Worm (Caenorhabditis elegans) whole organism, L3 larva: ENCODE data around the gene C27B7.9.

ENCODE experiments used
- R02D3.7 ChIP-seq: fragments of 150-350 bp; optimal IDR thresholded peaks from 2 replicates; lab custom pipeline; 2014; ENCODE audit warnings: missing biosample characterization, missing genetic modification characterization
- ZK546.5 ChIP-seq: sonication (generic microtip); optimal IDR thresholded peaks from 2 replicates; lab custom pipeline; 2017; ENCODE audit warnings: missing biosample characterization, missing genetic modification characterization
- aly-2 ChIP-seq: fragments of 150-350 bp; optimal IDR thresholded peaks from 2 replicates; lab custom pipeline; 2014; ENCODE audit warnings: missing biosample characterization, missing genetic modification characterization
- ama-1 ChIP-seq: fragments of 150-350 bp; optimal IDR thresholded peaks from 2 replicates; lab custom pipeline; 2018
- ceh-16 ChIP-seq: sonication (generic microtip); optimal IDR thresholded peaks from 2 replicates; lab custom pipeline; 2017; ENCODE audit warnings: missing biosample characterization, missing genetic modification characterization
- ceh-28 ChIP-seq: fragments of 150-350 bp; optimal IDR thresholded peaks from 2 replicates; lab custom pipeline; 2014; ENCODE audit warnings: missing biosample characterization, missing genetic modification reagents, missing genetic modification characterization
- ceh-82 ChIP-seq: fragments of 150-350 bp; optimal IDR thresholded peaks from 2 replicates; lab custom pipeline; 2014; ENCODE audit warnings: missing biosample characterization, missing genetic modification characterization
- ceh-9 ChIP-seq: sonication (generic microtip); optimal IDR thresholded peaks from 2 replicates; lab custom pipeline; 2018; ENCODE audit warnings: missing biosample characterization, missing genetic modification characterization
- daf-12 ChIP-seq: fragments of 150-350 bp; optimal IDR thresholded peaks from 2 replicates; lab custom pipeline; 2014; ENCODE audit warnings: missing biosample characterization, missing genetic modification reagents, missing genetic modification characterization
- egl-27 ChIP-seq: sonication (generic microtip); optimal IDR thresholded peaks from 4 replicates; lab custom pipeline; 2017; ENCODE audit warnings: missing biosample characterization, missing genetic modification reagents, missing genetic modification characterization
- egl-5 ChIP-seq: fragments of 150-350 bp; optimal IDR thresholded peaks from 2 replicates; lab custom pipeline; 2017; ENCODE audit warnings: missing biosample characterization, missing genetic modification reagents, missing genetic modification characterization, inconsistent platforms
- elt-1 ChIP-seq: fragments of 150-350 bp; optimal IDR thresholded peaks from 2 replicates; lab custom pipeline; 2014; ENCODE audit warnings: missing biosample characterization, missing genetic modification characterization
- elt-2 ChIP-seq: sonication (generic microtip); optimal IDR thresholded peaks from 2 replicates; lab custom pipeline; 2016; ENCODE audit warnings: missing genetic modification reagents, mild to moderate bottlenecking, missing genetic modification characterization, missing compliant biosample characterization
- elt-3 ChIP-seq, 3 experiments: fragments of 150-350 bp in 1 of 3; sonication (generic microtip) in 2 of 3; optimal IDR thresholded peaks; 2 replicates in 2 of 3; 4 replicates in 1 of 3; lab custom pipeline; 2014 to 2017; ENCODE audit warnings: missing biosample characterization in 3 of 3, missing genetic modification characterization in 3 of 3
- eor-1 ChIP-seq, 2 experiments: fragments of 150-350 bp; optimal IDR thresholded peaks; 2 replicates each; lab custom pipeline; 2014 to 2018; ENCODE audit warnings: missing biosample characterization in 2 of 2, missing genetic modification characterization in 2 of 2
- fkh-10 ChIP-seq: sonication (generic microtip); optimal IDR thresholded peaks from 2 replicates; lab custom pipeline; 2017; ENCODE audit warnings: missing biosample characterization, missing genetic modification reagents, missing genetic modification characterization
- fkh-2 ChIP-seq: fragments of 150-350 bp; optimal IDR thresholded peaks from 2 replicates; lab custom pipeline; 2014; ENCODE audit warnings: missing biosample characterization, missing genetic modification reagents, missing genetic modification characterization
- fos-1 ChIP-seq: fragments of 150-350 bp; optimal IDR thresholded peaks from 2 replicates; lab custom pipeline; 2014; ENCODE audit warnings: missing biosample characterization, missing genetic modification characterization
- hmg-11 ChIP-seq: sonication (generic microtip); optimal IDR thresholded peaks from 2 replicates; lab custom pipeline; 2016; ENCODE audit warnings: missing genetic modification characterization, missing compliant biosample characterization
- jun-1 ChIP-seq: fragments of 150-350 bp; optimal IDR thresholded peaks from 2 replicates; lab custom pipeline; 2014; ENCODE audit warnings: missing biosample characterization, missing genetic modification reagents, missing genetic modification characterization
- lin-15B ChIP-seq: fragments of 150-350 bp; optimal IDR thresholded peaks from 2 replicates; lab custom pipeline; 2014; ENCODE audit warnings: missing biosample characterization, missing genetic modification characterization
- lin-39 ChIP-seq: fragments of 150-350 bp; optimal IDR thresholded peaks from 2 replicates; lab custom pipeline; 2018; ENCODE audit warnings: missing biosample characterization, missing genetic modification reagents, missing genetic modification characterization
- lsy-12 ChIP-seq: sonication (generic microtip); optimal IDR thresholded peaks from 2 replicates; lab custom pipeline; 2016; ENCODE audit warnings: mild to moderate bottlenecking, missing genetic modification characterization, missing compliant biosample characterization
- mdl-1 ChIP-seq: fragments of 150-350 bp; optimal IDR thresholded peaks from 2 replicates; lab custom pipeline; 2014; ENCODE audit warnings: missing biosample characterization, missing genetic modification characterization
- mml-1 ChIP-seq: fragments of 150-350 bp; sonication (generic microtip); optimal IDR thresholded peaks from 3 replicates; lab custom pipeline; 2014; ENCODE audit warnings: missing biosample characterization, missing genetic modification characterization
- nfya-1 ChIP-seq: sonication (generic microtip); optimal IDR thresholded peaks from 2 replicates; lab custom pipeline; 2017; ENCODE audit warnings: missing genetic modification characterization, mild to moderate bottlenecking, missing compliant biosample characterization, antibody characterized with exemption, moderate library complexity; ENCODE audit not compliant: insufficient read depth
- nhr-11 ChIP-seq: fragments of 150-350 bp; optimal IDR thresholded peaks from 2 replicates; lab custom pipeline; 2014; ENCODE audit warnings: missing biosample characterization, missing genetic modification characterization
- nhr-12 ChIP-seq: fragments of 150-350 bp; optimal IDR thresholded peaks from 2 replicates; lab custom pipeline; 2014; ENCODE audit warnings: missing biosample characterization, missing genetic modification characterization
- nhr-23 ChIP-seq: fragments of 150-350 bp; optimal IDR thresholded peaks from 2 replicates; lab custom pipeline; 2014; ENCODE audit warnings: missing biosample characterization, missing genetic modification reagents, missing genetic modification characterization
- nhr-237 ChIP-seq: fragments of 150-350 bp; optimal IDR thresholded peaks from 2 replicates; lab custom pipeline; 2014; ENCODE audit warnings: missing biosample characterization, missing genetic modification characterization
- nhr-25 ChIP-seq: sonication (generic microtip); optimal IDR thresholded peaks from 2 replicates; lab custom pipeline; 2017; ENCODE audit warnings: missing biosample characterization, missing genetic modification characterization
- nhr-28 ChIP-seq: fragments of 150-350 bp; optimal IDR thresholded peaks from 2 replicates; lab custom pipeline; 2014; ENCODE audit warnings: missing biosample characterization, missing genetic modification characterization
- nhr-43 ChIP-seq: sonication (generic microtip); optimal IDR thresholded peaks from 2 replicates; lab custom pipeline; 2016; ENCODE audit warnings: mild to moderate bottlenecking, missing genetic modification characterization, missing compliant biosample characterization; ENCODE audit not compliant: poor library complexity, severe bottlenecking
- nhr-67 ChIP-seq: fragments of 150-350 bp; optimal IDR thresholded peaks from 2 replicates; lab custom pipeline; 2014; ENCODE audit warnings: missing biosample characterization, missing genetic modification characterization
- nhr-76 ChIP-seq: fragments of 150-350 bp; sonication (generic microtip); optimal IDR thresholded peaks from 5 replicates; lab custom pipeline; 2014; ENCODE audit warnings: missing biosample characterization, missing genetic modification characterization
- nhr-77 ChIP-seq: fragments of 150-350 bp; optimal IDR thresholded peaks from 2 replicates; lab custom pipeline; 2014; ENCODE audit warnings: missing biosample characterization, missing genetic modification characterization
- pha-4 ChIP-seq: fragments of 150-350 bp; optimal IDR thresholded peaks from 2 replicates; lab custom pipeline; 2014; ENCODE audit warnings: missing biosample characterization, missing genetic modification reagents, missing genetic modification characterization
- pqm-1 ChIP-seq: fragments of 150-350 bp; optimal IDR thresholded peaks from 2 replicates; lab custom pipeline; 2017; ENCODE audit warnings: missing biosample characterization, missing genetic modification characterization, inconsistent platforms
- sea-2 ChIP-seq: fragments of 150-350 bp; sonication (generic microtip); optimal IDR thresholded peaks from 4 replicates; lab custom pipeline; 2014; ENCODE audit warnings: missing biosample characterization, missing genetic modification reagents, missing genetic modification characterization
- skn-1 ChIP-seq: fragments of 150-350 bp; optimal IDR thresholded peaks from 2 replicates; lab custom pipeline; 2014; ENCODE audit warnings: missing biosample characterization, missing genetic modification characterization
- snpc-4 ChIP-seq: fragments of 150-350 bp; optimal IDR thresholded peaks from 2 replicates; lab custom pipeline; 2014; ENCODE audit warnings: missing biosample characterization, missing genetic modification characterization
- tbx-2 ChIP-seq: sonication (generic microtip); optimal IDR thresholded peaks from 2 replicates; lab custom pipeline; 2016; ENCODE audit warnings: mild to moderate bottlenecking, missing genetic modification characterization, missing compliant biosample characterization
- unc-39 ChIP-seq: sonication (generic microtip); optimal IDR thresholded peaks from 4 replicates; lab custom pipeline; 2017; ENCODE audit warnings: missing biosample characterization, missing genetic modification characterization
- unc-62 ChIP-seq: fragments of 150-350 bp; sonication (generic microtip); optimal IDR thresholded peaks from 4 replicates; lab custom pipeline; 2014; ENCODE audit warnings: missing biosample characterization, missing genetic modification reagents, missing genetic modification characterization
- zag-1 ChIP-seq: fragments of 150-350 bp; optimal IDR thresholded peaks from 2 replicates; lab custom pipeline; 2014; ENCODE audit warnings: missing biosample characterization, missing genetic modification characterization
- ztf-11 ChIP-seq: fragments of 150-350 bp; optimal IDR thresholded peaks from 2 replicates; lab custom pipeline; 2014; ENCODE audit warnings: missing biosample characterization, missing genetic modification characterization
- ztf-4 ChIP-seq: fragments of 150-350 bp; optimal IDR thresholded peaks from 2 replicates; lab custom pipeline; 2014; ENCODE audit warnings: missing biosample characterization, missing genetic modification characterization

C27B7.9 gene

DNA sequence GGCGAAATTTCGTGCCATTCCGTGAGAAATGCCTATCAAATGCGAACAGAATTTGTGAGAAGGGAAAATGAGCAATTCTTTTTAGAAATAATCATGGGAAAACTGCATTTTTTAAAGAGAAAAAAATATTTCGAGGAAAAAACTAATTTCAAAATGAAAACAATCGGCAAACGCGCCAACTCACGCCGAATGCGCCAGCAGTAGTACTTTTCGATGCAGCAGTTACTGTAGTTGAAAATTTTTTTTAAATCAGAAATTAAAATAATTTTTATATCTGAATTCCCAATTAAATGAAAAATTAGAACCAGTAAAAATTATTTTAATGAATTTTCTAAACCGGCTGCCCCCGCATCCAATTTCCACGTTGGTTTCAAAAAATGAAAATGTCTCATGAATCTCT, 7.5 kb upstream of the C27B7.9 start:
- TF ChIP-seq aly-2 (tag; lab: Kevin White, UChicago) (no peak), ZK546.5 (tag; lab: Kevin White, UChicago) (no peak), pqm-1 (tag; lab: Kevin White, UChicago) (no peak), mml-1 (no peak), mdl-1 (tag; lab: Kevin White, UChicago) (no peak), nhr-12 (tag; lab: Kevin White, UChicago) (no peak), snpc-4 (tag; lab: Kevin White, UChicago) (no peak), egl-27 (no peak), elt-1 (tag; lab: Kevin White, UChicago) (no peak), hmg-11 (tag; lab: Kevin White, UChicago) (no peak), zag-1 (tag; lab: Kevin White, UChicago) (no peak), fos-1 (tag; lab: Kevin White, UChicago) (no peak), elt-2 (tag; lab: Kevin White, UChicago) (no peak), nhr-67 (tag; lab: Kevin White, UChicago) (no peak), daf-12 (tag; lab: Kevin White, UChicago) (no peak), nhr-77 (tag; lab: Kevin White, UChicago) (no peak), skn-1 (tag; lab: Kevin White, UChicago) (no peak), nhr-237 (tag; lab: Kevin White, UChicago) (no peak)
- TF ChIP-seq, all 47 proteins: peak for 0

DNA sequence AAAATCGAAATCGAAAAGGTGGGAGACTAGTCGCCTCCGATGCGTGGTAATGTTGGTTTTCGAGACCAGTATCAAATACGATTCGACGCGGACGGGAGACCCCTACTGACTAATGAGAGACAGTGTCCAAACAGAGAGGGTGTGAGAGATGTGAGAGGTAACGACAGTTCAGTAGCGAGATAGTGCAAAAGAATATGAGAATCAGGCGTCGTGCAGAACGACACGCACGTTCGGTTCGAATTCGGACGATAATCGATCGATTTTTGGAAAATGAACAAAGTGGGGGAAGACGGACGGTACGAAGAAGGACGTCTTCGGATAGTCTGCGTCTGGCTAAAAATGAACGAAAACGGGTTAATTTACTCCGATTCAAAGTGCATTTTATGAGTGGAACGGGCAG, 6.0 kb upstream of the C27B7.9 start, which contains the start of gene D1046.16:
Gene D1046.16, plus strand, starts transcription at position 195 of the 400 bp plus-strand sequence.
- TF ChIP-seq hmg-11 (tag; lab: Kevin White, UChicago) (peak; percentile 37), lin-15B (tag; lab: Kevin White, UChicago) (peak; percentile 49), nhr-77 (tag; lab: Kevin White, UChicago) (no peak), ceh-82 (no peak), ztf-11 (tag; lab: Kevin White, UChicago) (no peak), fkh-2 (no peak), nhr-11 (tag; lab: Kevin White, UChicago) (no peak), ceh-16 (no peak), nhr-12 (tag; lab: Kevin White, UChicago) (no peak), fos-1 (tag; lab: Kevin White, UChicago) (no peak), snpc-4 (tag; lab: Kevin White, UChicago) (peak; percentile 20), nhr-23 (peak; percentile 53), mml-1 (no peak), egl-27 (no peak), fkh-10 (GFP tag; lab: Kevin White, UChicago) (no peak), zag-1 (tag; lab: Kevin White, UChicago) (no peak), aly-2 (tag; lab: Kevin White, UChicago) (no peak), nhr-25 (tag; lab: Kevin White, UChicago) (peak; percentile 90), nhr-76 (tag; lab: Kevin White, UChicago) (no peak), unc-62 (GFP tag; lab: Kevin White, UChicago) (no peak), nhr-237 (tag; lab: Kevin White, UChicago) (no peak), jun-1 (tag; lab: Kevin White, UChicago) (no peak), lin-39 (no peak), ztf-4 (tag; lab: Kevin White, UChicago) (no peak), elt-1 (tag; lab: Kevin White, UChicago) (no peak), ZK546.5 (tag; lab: Kevin White, UChicago) (no peak), nhr-43 (tag; lab: Kevin White, UChicago) (peak; percentile 19), ceh-28 (tag; lab: Kevin White, UChicago) (peak; percentile 68), mdl-1 (tag; lab: Kevin White, UChicago) (no peak), eor-1 (tag; optimal IDR thresholded peaks at IDR 0.05; lab: Kevin White, UChicago) (no peak), ama-1 (lab: Kevin White, UChicago) (no peak), nhr-28 (no peak), tbx-2 (tag; lab: Kevin White, UChicago) (no peak), elt-2 (tag; lab: Kevin White, UChicago) (peak; percentile 35), unc-39 (no peak), sea-2 (GFP tag; lab: Kevin White, UChicago) (no peak), pqm-1 (tag; lab: Kevin White, UChicago) (no peak), R02D3.7 (tag; lab: Kevin White, UChicago) (no peak), daf-12 (tag; lab: Kevin White, UChicago) (no peak), egl-5 (tag; lab: Kevin White, UChicago) (no peak), lsy-12 (tag; lab: Kevin White, UChicago) (no peak), skn-1 (tag; lab: Kevin White, UChicago) (no peak), nhr-67 (tag; lab: Kevin White, UChicago) (no peak), nfya-1 (tag; lab: Kevin White, UChicago) (peak; percentile 20), pha-4 (tag; lab: Kevin White, UChicago) (peak; percentile 42), ceh-9 (tag; lab: Kevin White, UChicago) (no peak), elt-3 (tag; optimal IDR thresholded peaks at IDR 0.05; lab: Kevin White, UChicago) (no peak)
- TF ChIP-seq, all 47 proteins: peak for 10
